Worm (Caenorhabditis elegans) whole organism, early embryonic: ENCODE data around the gene fbxa-102.

ENCODE experiments used
- B0310.2 ChIP-seq: sonication (generic microtip); optimal IDR thresholded peaks from 2 replicates; lab custom pipeline; 2016; ENCODE audit warnings: mild to moderate bottlenecking, missing genetic modification characterization, missing compliant biosample characterization
- F13C5.2 ChIP-seq: sonication (generic microtip); optimal IDR thresholded peaks from 2 replicates; lab custom pipeline; 2017; ENCODE audit warnings: mild to moderate bottlenecking, missing genetic modification characterization, inconsistent platforms, missing compliant biosample characterization
- ama-1 ChIP-seq: fragments of 150-350 bp; optimal IDR thresholded peaks from 2 replicates; lab custom pipeline; 2014
- ceh-13 ChIP-seq: fragments of 200-800 bp; sonication (Bioruptor generic); optimal IDR thresholded peaks from 2 replicates; lab custom pipeline; 2018; ENCODE audit warnings: mild to moderate bottlenecking, missing genetic modification characterization, missing compliant biosample characterization
- ceh-36 ChIP-seq: sonication (generic microtip); optimal IDR thresholded peaks from 2 replicates; lab custom pipeline; 2016; ENCODE audit warnings: missing genetic modification characterization, inconsistent platforms, missing compliant biosample characterization
- ets-7 ChIP-seq: sonication (generic microtip); optimal IDR thresholded peaks from 2 replicates; lab custom pipeline; 2016; ENCODE audit warnings: missing genotype, missing genetic modification characterization, missing compliant biosample characterization
- flt-1 ChIP-seq: fragments of 200-800 bp; sonication (Bioruptor generic); IDR thresholded peaks from 2 replicates; pipeline ENCODE4 v1.3.6; 2022; ENCODE audit warnings: missing genetic modification characterization, missing compliant biosample characterization
- hmbx-1 ChIP-seq: sonication (generic microtip); optimal IDR thresholded peaks from 2 replicates; lab custom pipeline; 2016; ENCODE audit warnings: mild to moderate bottlenecking, missing genetic modification characterization, missing compliant biosample characterization
- hmg-4 ChIP-seq: fragments of 200-800 bp; sonication (Bioruptor generic); optimal IDR thresholded peaks from 2 replicates; lab custom pipeline; 2018; ENCODE audit warnings: mild to moderate bottlenecking, missing genetic modification characterization, missing compliant biosample characterization
- hnd-1 ChIP-seq: sonication (generic microtip); optimal IDR thresholded peaks from 2 replicates; lab custom pipeline; 2016; ENCODE audit warnings: missing genetic modification characterization, missing compliant biosample characterization
- pes-1 ChIP-seq: fragments of 200-800 bp; sonication (Bioruptor generic); IDR thresholded peaks from 2 replicates; pipeline ENCODE4 v1.3.6; 2022; ENCODE audit warnings: missing genetic modification reagents, missing genetic modification characterization, missing compliant biosample characterization
- scrt-1 ChIP-seq: fragments of 200-800 bp; sonication (Bioruptor generic); IDR thresholded peaks from 2 replicates; pipeline ENCODE4 v1.3.6; 2022; ENCODE audit warnings: missing genetic modification characterization, missing compliant biosample characterization
- tbx-11 ChIP-seq: fragments of 200-800 bp; sonication (Bioruptor generic); IDR thresholded peaks from 2 replicates; pipeline ENCODE4 v1.3.6; 2022; ENCODE audit warnings: missing genetic modification characterization, missing compliant biosample characterization

- TF ChIP-seq ama-1 (lab: Kevin White, UChicago) (no peak), F13C5.2 (no peak), flt-1 (no peak), B0310.2 (tag; lab: Kevin White, UChicago) (no peak), hmbx-1 (no peak), pes-1 (GFP tag; lab: Robert Waterston, UW) (no peak), ceh-36 (tag; lab: Kevin White, UChicago) (no peak), ets-7 (tag; lab: Kevin White, UChicago) (no peak), ceh-13 (GFP tag; lab: Kevin White, UChicago) (no peak), hnd-1 (tag; lab: Kevin White, UChicago) (no peak), tbx-11 (GFP tag; lab: Robert Waterston, UW) (no peak), scrt-1 (no peak), hmg-4 (GFP tag; lab: Kevin White, UChicago) (no peak)
Measured at ce11 chrV:17460061-17460460, 33.6 kb downstream of the fbxa-102 start, which contains the start of gene srz-48.
